Worm (Caenorhabditis elegans) whole organism, mixed stage, embryonic: ENCODE measurements around the gene T19D12.2.
A peak's percentile ranks its signal among the peaks of the same experiment; 100 is the strongest.

Experiments used
- M03D4.4 ChIP-seq: sonication (generic microtip); optimal IDR thresholded peaks from 2 replicates; lab custom pipeline; 2017; ENCODE audit warnings: mild to moderate bottlenecking, missing genetic modification characterization, missing compliant biosample characterization
- bed-3 ChIP-seq: fragments of 200-800 bp; sonication (Bioruptor generic); optimal IDR thresholded peaks from 3 replicates; lab custom pipeline; 2018; ENCODE audit warnings: mild to moderate bottlenecking, missing genetic modification characterization, moderate library complexity, missing compliant biosample characterization
- blmp-1 ChIP-seq: fragments of 150-350 bp; optimal IDR thresholded peaks from 2 replicates; lab custom pipeline; 2014; ENCODE audit warnings: missing biosample characterization, missing genetic modification characterization
- ceh-39 ChIP-seq: fragments of 150-350 bp; optimal IDR thresholded peaks from 2 replicates; lab custom pipeline; 2014; ENCODE audit warnings: missing biosample characterization, missing genetic modification characterization
- ceh-43 ChIP-seq: fragments of 200-800 bp; sonication (Bioruptor generic); optimal IDR thresholded peaks from 2 replicates; lab custom pipeline; 2018; ENCODE audit warnings: mild to moderate bottlenecking, missing genetic modification characterization, moderate library complexity, missing compliant biosample characterization
- ceh-83 ChIP-seq: fragments of 200-800 bp; sonication (Bioruptor generic); optimal IDR thresholded peaks from 2 replicates; lab custom pipeline; 2018; ENCODE audit warnings: mild to moderate bottlenecking, missing genetic modification characterization, missing compliant biosample characterization
- ces-1 ChIP-seq: fragments of 150-350 bp; optimal IDR thresholded peaks from 2 replicates; lab custom pipeline; 2014; ENCODE audit warnings: missing biosample characterization, missing genetic modification reagents, missing genetic modification characterization
- cnd-1 ChIP-seq: fragments of 200-800 bp; sonication (Bioruptor generic); optimal IDR thresholded peaks from 2 replicates; lab custom pipeline; 2018; ENCODE audit warnings: mild to moderate bottlenecking, missing genetic modification characterization, missing compliant biosample characterization
- drap-1 ChIP-seq: fragments of 200-800 bp; sonication (Bioruptor generic); optimal IDR thresholded peaks from 3 replicates; lab custom pipeline; 2018; ENCODE audit warnings: mild to moderate bottlenecking, missing genetic modification characterization, missing compliant biosample characterization
- elt-3 ChIP-seq: fragments of 150-350 bp; optimal IDR thresholded peaks from 2 replicates; lab custom pipeline; 2014; ENCODE audit warnings: missing biosample characterization, missing genetic modification characterization
- flh-1 ChIP-seq: fragments of 200-800 bp; sonication (Bioruptor generic); optimal IDR thresholded peaks from 2 replicates; lab custom pipeline; 2018; ENCODE audit warnings: mild to moderate bottlenecking, missing genetic modification characterization, moderate library complexity, missing compliant biosample characterization
- ham-2 ChIP-seq: fragments of 200-800 bp; sonication (Bioruptor generic); optimal IDR thresholded peaks from 2 replicates; lab custom pipeline; 2018; ENCODE audit warnings: mild to moderate bottlenecking, missing genetic modification characterization, missing compliant biosample characterization
- hlh-1 ChIP-seq: fragments of 150-350 bp; optimal IDR thresholded peaks from 2 replicates; lab custom pipeline; 2014; ENCODE audit warnings: missing biosample characterization, missing genetic modification reagents, missing genetic modification characterization
- lin-13 ChIP-seq: fragments of 150-350 bp; optimal IDR thresholded peaks from 2 replicates; lab custom pipeline; 2014; ENCODE audit warnings: missing biosample characterization, missing genetic modification characterization
- lin-32 ChIP-seq: fragments of 200-800 bp; sonication (Bioruptor generic); optimal IDR thresholded peaks from 2 replicates; lab custom pipeline; 2018; ENCODE audit warnings: mild to moderate bottlenecking, missing genetic modification characterization, missing compliant biosample characterization
- lsy-2 ChIP-seq: fragments of 150-350 bp; optimal IDR thresholded peaks from 2 replicates; lab custom pipeline; 2014; ENCODE audit warnings: missing biosample characterization, missing genetic modification characterization
- mab-5 ChIP-seq: fragments of 150-350 bp; optimal IDR thresholded peaks from 2 replicates; lab custom pipeline; 2014; ENCODE audit warnings: missing biosample characterization, missing genetic modification characterization
- mep-1 ChIP-seq: fragments of 150-350 bp; optimal IDR thresholded peaks from 2 replicates; lab custom pipeline; 2017; ENCODE audit warnings: missing biosample characterization, missing genetic modification reagents, missing genetic modification characterization, inconsistent platforms
- mls-2 ChIP-seq: sonication (generic microtip); optimal IDR thresholded peaks from 2 replicates; lab custom pipeline; 2016; ENCODE audit warnings: mild to moderate bottlenecking, missing genetic modification characterization, moderate library complexity, missing compliant biosample characterization
- nhr-2 ChIP-seq: fragments of 150-350 bp; optimal IDR thresholded peaks from 2 replicates; lab custom pipeline; 2014; ENCODE audit warnings: missing biosample characterization, missing genetic modification characterization
- nhr-28 ChIP-seq: fragments of 150-350 bp; optimal IDR thresholded peaks from 2 replicates; lab custom pipeline; 2014; ENCODE audit warnings: missing biosample characterization, missing genetic modification characterization
- nhr-76 ChIP-seq: sonication (generic microtip); optimal IDR thresholded peaks from 2 replicates; lab custom pipeline; 2017; ENCODE audit warnings: missing biosample characterization, missing genetic modification characterization
- pha-4 ChIP-seq: fragments of 150-350 bp; optimal IDR thresholded peaks from 2 replicates; lab custom pipeline; 2018; ENCODE audit warnings: missing biosample characterization, missing genetic modification reagents, missing genetic modification characterization
- sem-2 ChIP-seq: fragments of 200-800 bp; sonication (Bioruptor generic); optimal IDR thresholded peaks from 2 replicates; lab custom pipeline; 2018; ENCODE audit warnings: mild to moderate bottlenecking, missing genetic modification characterization, missing compliant biosample characterization
- sptf-1 ChIP-seq: sonication (generic microtip); optimal IDR thresholded peaks from 2 replicates; lab custom pipeline; 2017; ENCODE audit warnings: mild to moderate bottlenecking, missing genetic modification characterization, moderate library complexity, missing compliant biosample characterization
- tbx-8 ChIP-seq: fragments of 200-800 bp; sonication (Bioruptor generic); optimal IDR thresholded peaks from 2 replicates; lab custom pipeline; 2018; ENCODE audit warnings: mild to moderate bottlenecking, missing genetic modification characterization, moderate library complexity, missing compliant biosample characterization
- unc-120 ChIP-seq: sonication (generic microtip); optimal IDR thresholded peaks from 2 replicates; lab custom pipeline; 2017; ENCODE audit warnings: missing genetic modification characterization, missing compliant biosample characterization; ENCODE audit not compliant: poor library complexity, severe bottlenecking
- unc-39 ChIP-seq: fragments of 150-350 bp; optimal IDR thresholded peaks from 2 replicates; lab custom pipeline; 2014; ENCODE audit warnings: missing biosample characterization, missing genetic modification characterization
- unc-62 ChIP-seq: fragments of 150-350 bp; optimal IDR thresholded peaks from 2 replicates; lab custom pipeline; 2014; ENCODE audit warnings: missing biosample characterization, missing genetic modification reagents, missing genetic modification characterization
- ztf-11 ChIP-seq: fragments of 150-350 bp; optimal IDR thresholded peaks from 2 replicates; lab custom pipeline; 2014; ENCODE audit warnings: missing biosample characterization, missing genetic modification characterization

The T19D12.2 gene

ce11 chrII:6681478-6681877, 20.3 kb downstream of the T19D12.2 start:
- TF ChIP-seq tbx-8 (GFP tag; lab: Kevin White, UChicago) (no peak), nhr-76 (no peak), ceh-43 (no peak), sptf-1 (tag; lab: Kevin White, UChicago) (no peak), M03D4.4 (tag; lab: Kevin White, UChicago) (no peak), nhr-28 (tag; lab: Kevin White, UChicago) (no peak), lin-13 (tag; lab: Kevin White, UChicago) (no peak), mep-1 (tag; lab: Kevin White, UChicago) (no peak), ceh-83 (GFP tag; lab: Kevin White, UChicago) (no peak), nhr-2 (no peak), ces-1 (GFP tag; lab: Kevin White, UChicago) (no peak), blmp-1 (tag; lab: Kevin White, UChicago) (no peak), unc-39 (tag; lab: Kevin White, UChicago) (no peak), lsy-2 (tag; lab: Kevin White, UChicago) (no peak)

- TF ChIP-seq drap-1, result no peak
- no peak for TF ChIP-seq nhr-76
- TF ChIP-seq mep-1 (tag; lab: Kevin White, UChicago), result no peak
- TF ChIP-seq M03D4.4 (tag; lab: Kevin White, UChicago), result no peak
- no peak for TF ChIP-seq hlh-1 (tag; lab: Kevin White, UChicago)
- TF ChIP-seq elt-3 (tag; lab: Kevin White, UChicago), result no peak
- no peak for TF ChIP-seq ceh-39 (tag; lab: Kevin White, UChicago)
- TF ChIP-seq unc-39 (tag; lab: Kevin White, UChicago), result no peak
- no peak for TF ChIP-seq tbx-8 (GFP tag; lab: Kevin White, UChicago)
- no peak for TF ChIP-seq ceh-43
- TF ChIP-seq nhr-2, result no peak
- TF ChIP-seq blmp-1 (tag; lab: Kevin White, UChicago), result no peak
- TF ChIP-seq mls-2 (tag; lab: Kevin White, UChicago), result no peak
Measured at ce11 chrII:6682918-6683317, 21.8 kb downstream of the T19D12.2 start.

- no peak for TF ChIP-seq ceh-39 (tag; lab: Kevin White, UChicago)
- TF ChIP-seq nhr-76, result no peak
- no peak for TF ChIP-seq bed-3 (GFP tag; lab: Kevin White, UChicago)
- peak; percentile 23 for TF ChIP-seq ham-2 (GFP tag; lab: Kevin White, UChicago)
- no peak for TF ChIP-seq lin-13 (tag; lab: Kevin White, UChicago)
- peak; percentile 8 for TF ChIP-seq lsy-2 (tag; lab: Kevin White, UChicago)
- no peak for TF ChIP-seq drap-1
- no peak for TF ChIP-seq ztf-11 (tag; lab: Kevin White, UChicago)
- peak; percentile 18 for TF ChIP-seq unc-120 (tag; lab: Kevin White, UChicago)
Measured at ce11 chrII:6683663-6684285, 22.6 kb downstream of the T19D12.2 start, which contains the start of gene gyf-1. Gene gyf-1 (plus strand): TSS chrII:6684235.

- no peak for TF ChIP-seq ceh-39 (tag; lab: Kevin White, UChicago)
- TF ChIP-seq unc-62 (GFP tag; lab: Kevin White, UChicago), result no peak
- TF ChIP-seq, all 35 proteins: peak for 0
Measured at ce11 chrII:6685964-6686363, 24.8 kb downstream of the T19D12.2 start.

ce11 chrII:6689088-6689487, 28.0 kb downstream of the T19D12.2 start:
- TF ChIP-seq unc-39 (tag; lab: Kevin White, UChicago) (no peak), ham-2 (GFP tag; lab: Kevin White, UChicago) (no peak), ceh-43 (no peak), lin-32 (GFP tag; lab: Kevin White, UChicago) (no peak), mab-5 (no peak), flh-1 (no peak), hlh-1 (tag; lab: Kevin White, UChicago) (no peak), elt-3 (tag; lab: Kevin White, UChicago) (no peak), lsy-2 (tag; lab: Kevin White, UChicago) (no peak), sem-2 (GFP tag; lab: Kevin White, UChicago) (no peak)

ce11 chrII:6695388-6695787, 34.3 kb downstream of the T19D12.2 start, which contains the start of gene C18H9.5:
Gene C18H9.5 (minus strand): TSS chrII:6695566.
- TF ChIP-seq ceh-39 (tag; lab: Kevin White, UChicago) (no peak), nhr-2 (no peak), unc-120 (tag; lab: Kevin White, UChicago) (no peak), ceh-43 (no peak), flh-1 (no peak), tbx-8 (GFP tag; lab: Kevin White, UChicago) (no peak), unc-39 (tag; lab: Kevin White, UChicago) (no peak), pha-4 (no peak), M03D4.4 (tag; lab: Kevin White, UChicago) (no peak), ces-1 (GFP tag; lab: Kevin White, UChicago) (no peak), cnd-1 (tag; lab: Kevin White, UChicago) (no peak), lin-13 (tag; lab: Kevin White, UChicago) (no peak), mep-1 (tag; lab: Kevin White, UChicago) (no peak)
